Fruit fly (Drosophila melanogaster) whole organism, adult: ENCODE results near the gene vtd.

Source experiments
- CG11617 ChIP-seq: fragments of 200-800 bp; sonication (Bioruptor generic); optimal IDR thresholded peaks from 2 replicates; lab custom pipeline; 2017; ENCODE audit warnings: mild to moderate bottlenecking, missing biosample characterization, missing genetic modification reagents, missing genetic modification characterization
- CG12768 ChIP-seq: fragments of 200-800 bp; sonication (Bioruptor generic); optimal IDR thresholded peaks from 2 replicates; lab custom pipeline; 2017; ENCODE audit warnings: missing biosample characterization, missing genetic modification characterization, mild to moderate bottlenecking, moderate library complexity, missing genetic modification reagents
- CG14711 ChIP-seq: fragments of 200-800 bp; sonication (Bioruptor generic); optimal IDR thresholded peaks from 2 replicates; lab custom pipeline; 2018; ENCODE audit warnings: missing biosample characterization, mild to moderate bottlenecking, missing genetic modification characterization, moderate library complexity
- CG1620 ChIP-seq: fragments of 200-800 bp; sonication (Bioruptor generic); optimal IDR thresholded peaks from 2 replicates; lab custom pipeline; 2016; ENCODE audit warnings: missing biosample characterization, missing genetic modification characterization
- CG33017 ChIP-seq: fragments of 200-800 bp; sonication (Bioruptor generic); optimal IDR thresholded peaks from 2 replicates; lab custom pipeline; 2018; ENCODE audit warnings: missing biosample characterization, mild to moderate bottlenecking, missing genetic modification characterization, moderate library complexity
- CG5204 ChIP-seq: fragments of 200-800 bp; sonication (Bioruptor generic); optimal IDR thresholded peaks from 2 replicates; lab custom pipeline; 2016; ENCODE audit warnings: missing biosample characterization, missing genetic modification characterization
- CG7045 ChIP-seq: fragments of 200-800 bp; sonication (Bioruptor generic); optimal IDR thresholded peaks from 2 replicates; lab custom pipeline; 2017; ENCODE audit warnings: missing biosample characterization, mild to moderate bottlenecking, missing genetic modification characterization
- CG7101 ChIP-seq: fragments of 200-800 bp; sonication (Bioruptor generic); optimal IDR thresholded peaks from 2 replicates; lab custom pipeline; 2018; ENCODE audit warnings: missing biosample characterization, mild to moderate bottlenecking, missing genetic modification characterization, moderate library complexity
- Clk ChIP-seq: fragments of 200-800 bp; sonication (Bioruptor generic); optimal IDR thresholded peaks from 2 replicates; lab custom pipeline; 2017; ENCODE audit warnings: missing biosample characterization, missing genetic modification characterization
- Crg-1 ChIP-seq: fragments of 200-800 bp; sonication (Bioruptor generic); optimal IDR thresholded peaks from 2 replicates; lab custom pipeline; 2016; ENCODE audit warnings: missing biosample characterization, missing genetic modification characterization
- Hr96 ChIP-seq: fragments of 200-800 bp; sonication (Bioruptor generic); optimal IDR thresholded peaks from 2 replicates; lab custom pipeline; 2016; ENCODE audit warnings: missing biosample characterization, missing genetic modification characterization
- Mnt ChIP-seq: fragments of 200-800 bp; sonication (Bioruptor generic); optimal IDR thresholded peaks from 2 replicates; lab custom pipeline; 2016; ENCODE audit warnings: missing biosample characterization, mild to moderate bottlenecking, missing genetic modification characterization
- bab1 ChIP-seq: fragments of 200-800 bp; sonication (Bioruptor generic); optimal IDR thresholded peaks from 3 replicates; lab custom pipeline; 2019; ENCODE audit warnings: missing biosample characterization, mild to moderate bottlenecking, missing genetic modification characterization, moderate library complexity
- cic ChIP-seq: fragments of 200-800 bp; sonication (Bioruptor generic); optimal IDR thresholded peaks from 2 replicates; lab custom pipeline; 2017; ENCODE audit warnings: missing biosample characterization, mild to moderate bottlenecking, missing genetic modification characterization, moderate library complexity
- cnc ChIP-seq, 2 experiments: fragments of >200 bp; optimal IDR thresholded peaks; 2 replicates each; lab custom pipeline; 2017
- kay ChIP-seq: fragments of 200-800 bp; sonication (Bioruptor generic); peaks from one replicate; lab custom pipeline; 2016; ENCODE audit warnings: missing biosample characterization, missing genetic modification characterization, borderline replicate concordance
- ovo ChIP-seq: fragments of 200-800 bp; sonication (Bioruptor generic); optimal IDR thresholded peaks from 2 replicates; lab custom pipeline; 2016; ENCODE audit warnings: missing biosample characterization, missing genetic modification characterization
- pad ChIP-seq: fragments of 200-800 bp; sonication (Bioruptor generic); optimal IDR thresholded peaks from 3 replicates; lab custom pipeline; 2017; ENCODE audit warnings: missing biosample characterization, missing genetic modification characterization, mild to moderate bottlenecking, moderate library complexity, missing genetic modification reagents
- tj ChIP-seq: fragments of 200-800 bp; sonication (Bioruptor generic); optimal IDR thresholded peaks from 3 replicates; lab custom pipeline; 2017; ENCODE audit warnings: missing biosample characterization, mild to moderate bottlenecking, missing genetic modification characterization, moderate library complexity
- toe ChIP-seq: fragments of 200-800 bp; sonication (Bioruptor generic); optimal IDR thresholded peaks from 2 replicates; lab custom pipeline; 2016; ENCODE audit warnings: missing biosample characterization, missing genetic modification characterization

Gene vtd

dm6 chr3L:27136244-27136805 lies at the start of gene vtd:
vtd (plus strand) TSS chr3L:27136525.
- TF ChIP-seq ovo (GFP tag; lab: Kevin White, UChicago) (no peak), cnc (optimal IDR thresholded peaks at IDR 0.05; lab: Kevin White, UChicago) (no peak), CG1620 (peak; percentile 17), CG33017 (tag; lab: Kevin White, UChicago) (no peak), bab1 (GFP tag; lab: Kevin White, UChicago) (peak; percentile 41), Clk (GFP tag; lab: Kevin White, UChicago) (no peak), cic (GFP tag; lab: Kevin White, UChicago) (no peak)

dm6 chr3L:27086696-27087095 lies 49.6 kb upstream of the vtd start:
- TF ChIP-seq CG7101 (tag; lab: Kevin White, UChicago) (no peak), ovo (GFP tag; lab: Kevin White, UChicago) (no peak), CG11617 (GFP tag; lab: Kevin White, UChicago) (no peak)

- TF ChIP-seq CG7045 (GFP tag; lab: Kevin White, UChicago): no peak
- no peak for TF ChIP-seq Hr96 (GFP tag; lab: Kevin White, UChicago)
- TF ChIP-seq Crg-1 (GFP tag; lab: Kevin White, UChicago): no peak
- TF ChIP-seq bab1 (GFP tag; lab: Kevin White, UChicago): no peak
- no peak for TF ChIP-seq Clk (GFP tag; lab: Kevin White, UChicago)
- TF ChIP-seq tj (GFP tag; lab: Kevin White, UChicago): no peak
- TF ChIP-seq CG33017 (tag; lab: Kevin White, UChicago): no peak
- no peak for TF ChIP-seq ovo (GFP tag; lab: Kevin White, UChicago)
- no peak for TF ChIP-seq kay (GFP tag; lab: Kevin White, UChicago)
- no peak for TF ChIP-seq CG1620
Measured at dm6 chr3L:27093837-27094236, 42.5 kb upstream of the vtd start.

- TF ChIP-seq CG14711: no peak
- no peak for TF ChIP-seq pad (GFP tag; lab: Kevin White, UChicago)
- TF ChIP-seq CG12768 (GFP tag; lab: Kevin White, UChicago): no peak
- no peak for TF ChIP-seq Crg-1 (GFP tag; lab: Kevin White, UChicago)
- TF ChIP-seq bab1 (GFP tag; lab: Kevin White, UChicago): no peak
- no peak for TF ChIP-seq Mnt (GFP tag; lab: Kevin White, UChicago)
- no peak for TF ChIP-seq CG7045 (GFP tag; lab: Kevin White, UChicago)
- TF ChIP-seq Hr96 (GFP tag; lab: Kevin White, UChicago): no peak
- TF ChIP-seq CG11617 (GFP tag; lab: Kevin White, UChicago): no peak
- no peak for TF ChIP-seq Clk (GFP tag; lab: Kevin White, UChicago)
Measured at dm6 chr3L:27134193-27134592, 2.1 kb upstream of the vtd start.

dm6 chr3L:27134998-27135397 lies 1.3 kb upstream of the vtd start:
- no peak for TF ChIP-seq Crg-1 (GFP tag; lab: Kevin White, UChicago)
- TF ChIP-seq ovo (GFP tag; lab: Kevin White, UChicago): no peak
- TF ChIP-seq kay (GFP tag; lab: Kevin White, UChicago): no peak
- TF ChIP-seq Mnt (GFP tag; lab: Kevin White, UChicago): no peak
- no peak for TF ChIP-seq bab1 (GFP tag; lab: Kevin White, UChicago)
- no peak for TF ChIP-seq pad (GFP tag; lab: Kevin White, UChicago)
- no peak for TF ChIP-seq CG14711
- no peak for TF ChIP-seq CG33017 (tag; lab: Kevin White, UChicago)
- no peak for TF ChIP-seq CG7045 (GFP tag; lab: Kevin White, UChicago)
- TF ChIP-seq Clk (GFP tag; lab: Kevin White, UChicago): no peak
- no peak for TF ChIP-seq CG11617 (GFP tag; lab: Kevin White, UChicago)
- no peak for TF ChIP-seq cic (GFP tag; lab: Kevin White, UChicago)
- TF ChIP-seq cnc (optimal IDR thresholded peaks at IDR 0.05; lab: Kevin White, UChicago): no peak
- no peak for TF ChIP-seq toe
- no peak for TF ChIP-seq tj (GFP tag; lab: Kevin White, UChicago)

- TF ChIP-seq CG1620 (no peak), cnc (optimal IDR thresholded peaks at IDR 0.05; lab: Kevin White, UChicago) (no peak), Crg-1 (GFP tag; lab: Kevin White, UChicago) (no peak), CG12768 (GFP tag; lab: Kevin White, UChicago) (no peak), CG11617 (GFP tag; lab: Kevin White, UChicago) (no peak), CG5204 (GFP tag; lab: Kevin White, UChicago) (no peak), Mnt (GFP tag; lab: Kevin White, UChicago) (no peak), pad (GFP tag; lab: Kevin White, UChicago) (no peak), CG14711 (no peak), ovo (GFP tag; lab: Kevin White, UChicago) (no peak), Hr96 (GFP tag; lab: Kevin White, UChicago) (no peak), toe (no peak), CG7101 (tag; lab: Kevin White, UChicago) (no peak)
Measured at dm6 chr3L:27174502-27174901, 38.2 kb downstream of the vtd start.

dm6 chr3L:27176071-27176470 lies 39.7 kb downstream of the vtd start:
- TF ChIP-seq Crg-1 (GFP tag; lab: Kevin White, UChicago) (no peak), tj (GFP tag; lab: Kevin White, UChicago) (no peak), CG33017 (tag; lab: Kevin White, UChicago) (no peak), CG7101 (tag; lab: Kevin White, UChicago) (no peak), kay (GFP tag; lab: Kevin White, UChicago) (no peak), CG11617 (GFP tag; lab: Kevin White, UChicago) (no peak), toe (no peak), Mnt (GFP tag; lab: Kevin White, UChicago) (no peak), pad (GFP tag; lab: Kevin White, UChicago) (no peak), CG1620 (no peak), CG14711 (no peak), Clk (GFP tag; lab: Kevin White, UChicago) (no peak), CG12768 (GFP tag; lab: Kevin White, UChicago) (no peak), Hr96 (GFP tag; lab: Kevin White, UChicago) (no peak), bab1 (GFP tag; lab: Kevin White, UChicago) (no peak), cic (GFP tag; lab: Kevin White, UChicago) (no peak)
